Worm (Caenorhabditis elegans) whole organism, L4 larva: ENCODE data around the gene srw-77.

Experiments
- R02D3.7 ChIP-seq: fragments of 150-350 bp; sonication (generic microtip); optimal IDR thresholded peaks from 3 replicates; lab custom pipeline; 2014; ENCODE audit warnings: missing biosample characterization, missing genetic modification characterization
- T26A8.4 ChIP-seq: fragments of 200-800 bp; sonication (Bioruptor generic); IDR thresholded peaks from 2 replicates; pipeline ENCODE4 v1.3.6; 2022; ENCODE audit warnings: missing genetic modification characterization, missing compliant biosample characterization
- Y105C5A.15 ChIP-seq: fragments of 200-800 bp; sonication (Bioruptor generic); IDR thresholded peaks from 2 replicates; pipeline ENCODE4 v1.3.6; 2022; ENCODE audit warnings: missing genetic modification characterization, missing compliant biosample characterization
- Y5F2A.4 ChIP-seq: fragments of 200-800 bp; sonication (Bioruptor generic); optimal IDR thresholded peaks from 2 replicates; lab custom pipeline; 2018; ENCODE audit warnings: mild to moderate bottlenecking, missing genetic modification characterization, missing compliant biosample characterization
- Y75B8A.6 ChIP-seq: fragments of 200-800 bp; sonication (Bioruptor generic); IDR thresholded peaks from 2 replicates; pipeline ENCODE4 v1.3.6; 2022; ENCODE audit warnings: missing genetic modification reagents, missing genetic modification characterization, missing compliant biosample characterization
- ZK337.2 ChIP-seq: fragments of 200-800 bp; sonication (Bioruptor generic); IDR thresholded peaks from 2 replicates; pipeline ENCODE4 v1.3.6; 2022; ENCODE audit warnings: missing genetic modification reagents, missing genetic modification characterization, missing compliant biosample characterization
- aha-1 ChIP-seq: fragments of 150-350 bp; peaks from one replicate; lab custom pipeline; 2014; ENCODE audit warnings: missing biosample characterization, missing genetic modification characterization
- arid-1 ChIP-seq: fragments of 200-800 bp; sonication (Bioruptor generic); conservative IDR thresholded peaks from 2 replicates; pipeline ENCODE4 v1.3.6; 2022; ENCODE audit warnings: missing genetic modification reagents, missing genetic modification characterization, missing compliant biosample characterization
- ceh-28 ChIP-seq: fragments of 150-350 bp; optimal IDR thresholded peaks from 2 replicates; lab custom pipeline; 2014; ENCODE audit warnings: missing biosample characterization, missing genetic modification reagents, missing genetic modification characterization
- ceh-32 ChIP-seq: sonication (generic microtip); optimal IDR thresholded peaks from 2 replicates; lab custom pipeline; 2016; ENCODE audit warnings: mild to moderate bottlenecking, missing genetic modification characterization, missing compliant biosample characterization; ENCODE audit not compliant: poor library complexity
- ceh-44 ChIP-seq: fragments of 200-800 bp; sonication (Bioruptor generic); IDR thresholded peaks from 2 replicates; pipeline ENCODE4 v1.3.6; 2022; ENCODE audit warnings: missing genetic modification reagents, missing genetic modification characterization, missing compliant biosample characterization
- daf-16 ChIP-seq, 3 experiments: sonication (generic microtip); optimal IDR thresholded peaks; 2 replicates each; lab custom pipeline; 2016 to 2017; ENCODE audit warnings: missing genetic modification characterization in 3 of 3, missing genetic modification reagents in 3 of 3, mild to moderate bottlenecking in 2 of 3, missing compliant biosample characterization in 2 of 3, missing biosample characterization in 1 of 3, moderate library complexity in 1 of 3
- dmd-6 ChIP-seq: fragments of 200-800 bp; sonication (Bioruptor generic); IDR thresholded peaks from 2 replicates; pipeline ENCODE4 v1.3.6; 2022; ENCODE audit warnings: missing genetic modification reagents, missing genetic modification characterization, missing compliant biosample characterization
- dmd-8 ChIP-seq: fragments of 200-800 bp; sonication (Bioruptor generic); IDR thresholded peaks from 2 replicates; pipeline ENCODE4 v1.3.6; 2022; ENCODE audit warnings: missing genetic modification characterization, missing compliant biosample characterization
- dpl-1 ChIP-seq: fragments of 150-350 bp; optimal IDR thresholded peaks from 2 replicates; lab custom pipeline; 2014; ENCODE audit warnings: missing biosample characterization, missing genetic modification reagents, missing genetic modification characterization
- dve-1 ChIP-seq: sonication (generic microtip); optimal IDR thresholded peaks from 2 replicates; lab custom pipeline; 2017; ENCODE audit warnings: antibody characterized with exemption, mild to moderate bottlenecking, missing genetic modification characterization, missing compliant biosample characterization; ENCODE audit not compliant: insufficient read depth
- fos-1 ChIP-seq: fragments of 150-350 bp; optimal IDR thresholded peaks from 2 replicates; lab custom pipeline; 2014; ENCODE audit warnings: missing biosample characterization, missing genetic modification characterization
- gei-8 ChIP-seq: fragments of 200-800 bp; sonication (Bioruptor generic); optimal IDR thresholded peaks from 2 replicates; lab custom pipeline; 2018; ENCODE audit warnings: mild to moderate bottlenecking, missing genetic modification characterization, missing compliant biosample characterization
- hlh-11 ChIP-seq: fragments of 200-800 bp; sonication (Bioruptor generic); optimal IDR thresholded peaks from 2 replicates; lab custom pipeline; 2018; ENCODE audit warnings: mild to moderate bottlenecking, missing genetic modification characterization, missing compliant biosample characterization
- lin-1 ChIP-seq: fragments of 200-800 bp; sonication (Bioruptor generic); IDR thresholded peaks from 2 replicates; pipeline ENCODE4 v1.3.6; 2022; ENCODE audit warnings: missing genetic modification reagents, missing genetic modification characterization, missing compliant biosample characterization
- lin-15B ChIP-seq: fragments of 150-350 bp; sonication (generic microtip); optimal IDR thresholded peaks from 3 replicates; lab custom pipeline; 2014; ENCODE audit warnings: missing biosample characterization, missing genetic modification characterization
- lin-29 ChIP-seq: fragments of 200-800 bp; sonication (Bioruptor generic); IDR thresholded peaks from 2 replicates; pipeline ENCODE4 v1.3.6; 2022; ENCODE audit warnings: missing genetic modification reagents, missing genetic modification characterization, missing compliant biosample characterization
- lin-38 ChIP-seq: fragments of 200-800 bp; sonication (Bioruptor generic); IDR thresholded peaks from 2 replicates; pipeline ENCODE4 v1.3.6; 2022; ENCODE audit warnings: missing genetic modification reagents, missing genetic modification characterization, missing compliant biosample characterization
- lsy-2 ChIP-seq, 2 experiments: fragments of 150-350 bp in 1 of 2; sonication (generic microtip) in 1 of 2; optimal IDR thresholded peaks; 2 replicates each; lab custom pipeline; 2014 to 2017; ENCODE audit warnings: missing biosample characterization in 2 of 2, missing genetic modification characterization in 2 of 2
- madf-9 ChIP-seq: fragments of 200-800 bp; sonication (Bioruptor generic); conservative IDR thresholded peaks from 2 replicates; pipeline ENCODE4 v1.3.6; 2022; ENCODE audit warnings: missing genetic modification reagents, missing genetic modification characterization, missing compliant biosample characterization
- mdl-1 ChIP-seq, 2 experiments: fragments of 150-350 bp in 1 of 2; sonication (generic microtip) in 1 of 2; optimal IDR thresholded peaks; 2 replicates each; lab custom pipeline; 2014 to 2017; ENCODE audit warnings: missing biosample characterization in 2 of 2, missing genetic modification characterization in 2 of 2
- mdt-29 ChIP-seq: fragments of 200-800 bp; sonication (Bioruptor generic); IDR thresholded peaks from 2 replicates; pipeline ENCODE4 v1.3.6; 2022; ENCODE audit warnings: missing genetic modification reagents, missing genetic modification characterization, missing compliant biosample characterization
- mep-1 ChIP-seq: fragments of 150-350 bp; sonication (generic microtip); optimal IDR thresholded peaks from 3 replicates; lab custom pipeline; 2014; ENCODE audit warnings: missing biosample characterization, missing genetic modification characterization
- mes-2 ChIP-seq: sonication (generic microtip); optimal IDR thresholded peaks from 2 replicates; lab custom pipeline; 2016; ENCODE audit warnings: missing genotype, mild to moderate bottlenecking, missing genetic modification characterization, missing compliant biosample characterization; ENCODE audit not compliant: poor library complexity, severe bottlenecking
- mxl-2 ChIP-seq: fragments of 200-800 bp; sonication (Bioruptor generic); conservative IDR thresholded peaks from 2 replicates; pipeline ENCODE4 v1.3.6; 2022; ENCODE audit warnings: missing genetic modification reagents, missing genetic modification characterization, missing compliant biosample characterization
- nhr-102 ChIP-seq: sonication (generic microtip); optimal IDR thresholded peaks from 2 replicates; lab custom pipeline; 2016; ENCODE audit warnings: mild to moderate bottlenecking, missing genetic modification characterization, moderate library complexity, missing compliant biosample characterization
- nhr-237 ChIP-seq: sonication (generic microtip); optimal IDR thresholded peaks from 2 replicates; lab custom pipeline; 2017; ENCODE audit warnings: missing biosample characterization, missing genetic modification characterization
- nhr-25 ChIP-seq: sonication (generic microtip); optimal IDR thresholded peaks from 2 replicates; lab custom pipeline; 2017; ENCODE audit warnings: missing genetic modification characterization, mild to moderate bottlenecking, missing compliant biosample characterization, antibody characterized with exemption, moderate library complexity, borderline replicate concordance; ENCODE audit not compliant: insufficient read depth
- nhr-28 ChIP-seq: fragments of 150-350 bp; optimal IDR thresholded peaks from 2 replicates; lab custom pipeline; 2014; ENCODE audit warnings: missing biosample characterization, missing genetic modification characterization
- nhr-42 ChIP-seq: fragments of 200-800 bp; sonication (Bioruptor generic); IDR thresholded peaks from 2 replicates; pipeline ENCODE4 v1.3.6; 2022; ENCODE audit warnings: missing genetic modification characterization, missing compliant biosample characterization
- nhr-6 ChIP-seq: fragments of 150-350 bp; optimal IDR thresholded peaks from 2 replicates; lab custom pipeline; 2014; ENCODE audit warnings: missing biosample characterization, missing genetic modification characterization
- nhr-77 ChIP-seq: fragments of 150-350 bp; optimal IDR thresholded peaks from 2 replicates; lab custom pipeline; 2014; ENCODE audit warnings: missing biosample characterization, missing genetic modification characterization
- pha-4 ChIP-seq, 2 experiments: fragments of 150-350 bp in 1 of 2; fragments of 200-800 bp in 1 of 2; sonication (Bioruptor generic) in 1 of 2; IDR thresholded peaks in 1 of 2; optimal IDR thresholded peaks in 1 of 2; 2 replicates each; pipeline versions ENCODE4 v1.3.6 to Lab custom; 2014 to 2022; ENCODE audit warnings: missing genetic modification characterization in 2 of 2, missing genetic modification reagents in 2 of 2, missing biosample characterization in 1 of 2, missing compliant biosample characterization in 1 of 2
- php-3 ChIP-seq: fragments of 200-800 bp; sonication (Bioruptor generic); IDR thresholded peaks from 2 replicates; pipeline ENCODE4 v1.3.6; 2022; ENCODE audit warnings: missing genetic modification reagents, missing genetic modification characterization, missing compliant biosample characterization
- pqm-1 ChIP-seq: sonication (generic microtip); optimal IDR thresholded peaks from 2 replicates; lab custom pipeline; 2017; ENCODE audit warnings: missing biosample characterization, missing genetic modification characterization
- rbr-2 ChIP-seq: sonication (generic microtip); optimal IDR thresholded peaks from 2 replicates; lab custom pipeline; 2016; ENCODE audit warnings: missing genotype, missing genetic modification characterization, missing compliant biosample characterization
- snpc-1.2 ChIP-seq: fragments of 200-800 bp; sonication (Bioruptor generic); IDR thresholded peaks from 2 replicates; pipeline ENCODE4 v1.3.6; 2022; ENCODE audit warnings: missing genetic modification reagents, missing genetic modification characterization, missing compliant biosample characterization
- spr-1 ChIP-seq: sonication (generic microtip); optimal IDR thresholded peaks from 2 replicates; lab custom pipeline; 2016; ENCODE audit warnings: mild to moderate bottlenecking, missing genetic modification characterization, missing compliant biosample characterization
- tag-97 ChIP-seq: fragments of 200-800 bp; sonication (Bioruptor generic); IDR thresholded peaks from 2 replicates; pipeline ENCODE4 v1.3.6; 2022; ENCODE audit warnings: missing genetic modification characterization, missing compliant biosample characterization
- tra-1 ChIP-seq: fragments of 200-800 bp; sonication (Bioruptor generic); IDR thresholded peaks from 2 replicates; pipeline ENCODE4 v1.3.6; 2022; ENCODE audit warnings: missing genetic modification reagents, missing genetic modification characterization, missing compliant biosample characterization
- unc-130 ChIP-seq: sonication (generic microtip); optimal IDR thresholded peaks from 2 replicates; lab custom pipeline; 2016; ENCODE audit warnings: missing genetic modification reagents, missing genetic modification characterization, missing compliant biosample characterization
- zag-1 ChIP-seq: fragments of 150-350 bp; optimal IDR thresholded peaks from 2 replicates; lab custom pipeline; 2014; ENCODE audit warnings: missing biosample characterization, missing genetic modification characterization
- zfp-3 ChIP-seq: fragments of 200-800 bp; sonication (Bioruptor generic); conservative IDR thresholded peaks from 2 replicates; pipeline ENCODE4 v1.3.6; 2022; ENCODE audit warnings: missing genetic modification reagents, missing genetic modification characterization, missing compliant biosample characterization
- zip-2 ChIP-seq: fragments of 150-350 bp; optimal IDR thresholded peaks from 2 replicates; lab custom pipeline; 2014; ENCODE audit warnings: missing biosample characterization, missing genetic modification characterization
- ztf-11 ChIP-seq: fragments of 150-350 bp; optimal IDR thresholded peaks from 2 replicates; lab custom pipeline; 2014; ENCODE audit warnings: missing biosample characterization, missing genetic modification characterization
- ztf-7 ChIP-seq: fragments of 150-350 bp; optimal IDR thresholded peaks from 2 replicates; lab custom pipeline; 2014; ENCODE audit warnings: missing biosample characterization, missing genetic modification characterization

The srw-77 gene

DNA sequence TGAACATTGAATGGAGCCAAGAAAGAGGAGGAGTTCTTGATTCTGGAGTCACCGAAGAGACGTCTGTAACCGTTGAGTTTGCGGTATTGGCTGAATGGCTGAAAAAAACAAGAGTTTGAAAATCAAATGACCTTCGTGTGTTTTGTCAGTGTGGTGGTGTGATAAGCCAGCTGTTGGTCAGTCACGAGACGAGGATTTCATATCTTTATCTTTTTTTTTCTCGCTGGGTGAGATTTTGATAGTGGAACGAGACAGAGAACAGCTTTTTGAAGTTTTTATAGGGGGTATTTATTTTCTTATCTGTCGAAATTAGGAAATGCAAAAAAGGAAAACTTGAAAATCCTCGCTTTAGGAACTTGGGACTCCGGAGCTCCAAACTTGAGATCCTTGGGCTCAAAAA lies 48.9 kb downstream of the srw-77 start:
- TF ChIP-seq dve-1 (tag; lab: Kevin White, UChicago) (peak; percentile 32), nhr-42 (GFP tag; lab: Robert Waterston, UW) (no peak), dmd-6 (peak; percentile 41; the same call in 1 of the 2 replicates), mdl-1 (tag; optimal IDR thresholded peaks at IDR 0.05; lab: Kevin White, UChicago) (no peak), mdt-29 (no peak), fos-1 (no peak), tra-1 (GFP tag; lab: Robert Waterston, UW) (no peak), Y75B8A.6 (no peak), spr-1 (tag; lab: Kevin White, UChicago) (no peak), zfp-3 (GFP tag; lab: Robert Waterston, UW) (0 out of 2 replicates have a peak, but pooled peaks have one; percentile 13), aha-1 (tag; lab: Kevin White, UChicago) (no peak), lin-15B (no peak), zag-1 (tag; lab: Kevin White, UChicago) (no peak), nhr-6 (tag; lab: Kevin White, UChicago) (no peak), rbr-2 (tag; lab: Kevin White, UChicago) (no peak), daf-16 (GFP tag; optimal IDR thresholded peaks at IDR 0.05; lab: Kevin White, UChicago) (no peak), daf-16 (tag; optimal IDR thresholded peaks at IDR 0.05; lab: Kevin White, UChicago) (peak; percentile 33), madf-9 (GFP tag; lab: Robert Waterston, UW) (no peak), Y5F2A.4 (GFP tag; lab: Kevin White, UChicago) (no peak), Y105C5A.15 (no peak), R02D3.7 (no peak), lin-29 (no peak), dpl-1 (GFP tag; lab: Kevin White, UChicago) (no peak), nhr-77 (tag; lab: Kevin White, UChicago) (peak; percentile 24), snpc-1.2 (GFP tag; lab: Robert Waterston, UW) (no peak), arid-1 (GFP tag; lab: Robert Waterston, UW) (no peak), lin-38 (GFP tag; lab: Robert Waterston, UW) (no peak), zip-2 (tag; lab: Kevin White, UChicago) (no peak), tag-97 (no peak), nhr-28 (tag; lab: Kevin White, UChicago) (no peak), unc-130 (GFP tag; lab: Kevin White, UChicago) (no peak), pqm-1 (tag; lab: Kevin White, UChicago) (no peak), hlh-11 (tag; lab: Kevin White, UChicago) (peak; percentile 68), lsy-2 (tag; optimal IDR thresholded peaks at IDR 0.05; lab: Kevin White, UChicago) (peak in 1 of 2 experiments; percentile 11), ztf-11 (tag; lab: Kevin White, UChicago) (no peak), nhr-102 (tag; lab: Kevin White, UChicago) (no peak), lin-1 (GFP tag; lab: Robert Waterston, UW) (no peak), ZK337.2 (no peak), ztf-7 (no peak), dmd-8 (no peak), gei-8 (GFP tag; lab: Kevin White, UChicago) (no peak), pha-4 (GFP tag; IDR thresholded peaks at IDR 0.05; lab: Robert Waterston, UW) (no peak), pha-4 (tag; optimal IDR thresholded peaks at IDR 0.05; lab: Kevin White, UChicago) (no peak), mep-1 (tag; lab: Kevin White, UChicago) (no peak), php-3 (GFP tag; lab: Robert Waterston, UW) (no peak), nhr-237 (tag; lab: Kevin White, UChicago) (no peak), mes-2 (tag; lab: Kevin White, UChicago) (peak; percentile 0), nhr-25 (tag; lab: Kevin White, UChicago) (no peak), ceh-44 (no peak), ceh-28 (no peak), mxl-2 (GFP tag; lab: Robert Waterston, UW) (no peak), ceh-32 (tag; lab: Kevin White, UChicago) (no peak), T26A8.4 (GFP tag; lab: Robert Waterston, UW) (no peak)
